Fruit fly (Drosophila melanogaster) whole organism, adult: ENCODE results near the gene CG12362.

Experiments used
- CG11617 ChIP-seq: fragments of 200-800 bp; sonication (Bioruptor generic); optimal IDR thresholded peaks from 2 replicates; lab custom pipeline; 2017; ENCODE audit warnings: mild to moderate bottlenecking, missing biosample characterization, missing genetic modification reagents, missing genetic modification characterization
- CG12768 ChIP-seq: fragments of 200-800 bp; sonication (Bioruptor generic); optimal IDR thresholded peaks from 2 replicates; lab custom pipeline; 2017; ENCODE audit warnings: missing biosample characterization, missing genetic modification characterization, mild to moderate bottlenecking, moderate library complexity, missing genetic modification reagents
- CG1620 ChIP-seq: fragments of 200-800 bp; sonication (Bioruptor generic); optimal IDR thresholded peaks from 2 replicates; lab custom pipeline; 2016; ENCODE audit warnings: missing biosample characterization, missing genetic modification characterization
- CG5204 ChIP-seq: fragments of 200-800 bp; sonication (Bioruptor generic); optimal IDR thresholded peaks from 2 replicates; lab custom pipeline; 2016; ENCODE audit warnings: missing biosample characterization, missing genetic modification characterization
- CG7045 ChIP-seq: fragments of 200-800 bp; sonication (Bioruptor generic); optimal IDR thresholded peaks from 2 replicates; lab custom pipeline; 2017; ENCODE audit warnings: missing biosample characterization, mild to moderate bottlenecking, missing genetic modification characterization
- CG7101 ChIP-seq: fragments of 200-800 bp; sonication (Bioruptor generic); optimal IDR thresholded peaks from 2 replicates; lab custom pipeline; 2018; ENCODE audit warnings: missing biosample characterization, mild to moderate bottlenecking, missing genetic modification characterization, moderate library complexity
- Clk ChIP-seq: fragments of 200-800 bp; sonication (Bioruptor generic); optimal IDR thresholded peaks from 2 replicates; lab custom pipeline; 2017; ENCODE audit warnings: missing biosample characterization, missing genetic modification characterization
- Hr96 ChIP-seq: fragments of 200-800 bp; sonication (Bioruptor generic); optimal IDR thresholded peaks from 2 replicates; lab custom pipeline; 2016; ENCODE audit warnings: missing biosample characterization, missing genetic modification characterization
- cic ChIP-seq: fragments of 200-800 bp; sonication (Bioruptor generic); optimal IDR thresholded peaks from 2 replicates; lab custom pipeline; 2017; ENCODE audit warnings: missing biosample characterization, mild to moderate bottlenecking, missing genetic modification characterization, moderate library complexity
- kay ChIP-seq: fragments of 200-800 bp; sonication (Bioruptor generic); peaks from one replicate; lab custom pipeline; 2016; ENCODE audit warnings: missing biosample characterization, missing genetic modification characterization, borderline replicate concordance
- tj ChIP-seq: fragments of 200-800 bp; sonication (Bioruptor generic); optimal IDR thresholded peaks from 3 replicates; lab custom pipeline; 2017; ENCODE audit warnings: missing biosample characterization, mild to moderate bottlenecking, missing genetic modification characterization, moderate library complexity

dm6 chr3L:10412518-10412917 lies at the start of gene CG12362:
- TF ChIP-seq tj (no peak), CG7045 (GFP tag; lab: Kevin White, UChicago) (no peak), Clk (GFP tag; lab: Kevin White, UChicago) (no peak), CG1620 (GFP tag; lab: Kevin White, UChicago) (no peak), CG12768 (GFP tag; lab: Kevin White, UChicago) (no peak), CG5204 (GFP tag; lab: Kevin White, UChicago) (no peak), cic (GFP tag; lab: Kevin White, UChicago) (no peak), CG11617 (GFP tag; lab: Kevin White, UChicago) (no peak), kay (GFP tag; lab: Kevin White, UChicago) (no peak), CG7101 (no peak), Hr96 (GFP tag; lab: Kevin White, UChicago) (no peak)
